Worm (Caenorhabditis elegans) whole organism, L4 larva: ENCODE results near the gene H35B03.2.

Experiments used
- F10B5.3 ChIP-seq: sonication (generic microtip); optimal IDR thresholded peaks from 2 replicates; lab custom pipeline; 2016; ENCODE audit warnings: mild to moderate bottlenecking, missing genetic modification characterization, missing compliant biosample characterization
- T20F7.1 ChIP-seq: fragments of 200-800 bp; sonication (Bioruptor generic); optimal IDR thresholded peaks from 2 replicates; lab custom pipeline; 2018; ENCODE audit warnings: mild to moderate bottlenecking, missing genetic modification characterization, missing compliant biosample characterization
- Y48G9A.11 ChIP-seq: fragments of 200-800 bp; sonication (Bioruptor generic); IDR thresholded peaks from 2 replicates; pipeline ENCODE4 v1.3.6; 2022; ENCODE audit warnings: missing genetic modification reagents, missing genetic modification characterization, missing compliant biosample characterization
- attf-4 ChIP-seq: sonication (generic microtip); optimal IDR thresholded peaks from 3 replicates; lab custom pipeline; 2017; ENCODE audit warnings: missing biosample characterization, missing genetic modification characterization
- ceh-28 ChIP-seq: fragments of 150-350 bp; optimal IDR thresholded peaks from 2 replicates; lab custom pipeline; 2014; ENCODE audit warnings: missing biosample characterization, missing genetic modification reagents, missing genetic modification characterization
- ceh-32 ChIP-seq: sonication (generic microtip); optimal IDR thresholded peaks from 2 replicates; lab custom pipeline; 2016; ENCODE audit warnings: mild to moderate bottlenecking, missing genetic modification characterization, missing compliant biosample characterization; ENCODE audit not compliant: poor library complexity
- ceh-82 ChIP-seq: sonication (generic microtip); optimal IDR thresholded peaks from 2 replicates; lab custom pipeline; 2017; ENCODE audit warnings: missing biosample characterization, missing genetic modification characterization
- daf-12 ChIP-seq: fragments of 150-350 bp; optimal IDR thresholded peaks from 2 replicates; lab custom pipeline; 2014; ENCODE audit warnings: missing biosample characterization, missing genetic modification reagents, missing genetic modification characterization
- daf-19 ChIP-seq: fragments of 200-800 bp; sonication (Bioruptor generic); conservative IDR thresholded peaks from 2 replicates; pipeline ENCODE4 v1.3.6; 2022; ENCODE audit warnings: missing genetic modification characterization, missing compliant biosample characterization
- hmg-1.1 ChIP-seq: fragments of 200-800 bp; sonication (Bioruptor generic); IDR thresholded peaks from 2 replicates; pipeline ENCODE4 v1.3.6; 2022; ENCODE audit warnings: missing genetic modification reagents, missing genetic modification characterization, missing compliant biosample characterization
- lim-7 ChIP-seq: fragments of 200-800 bp; sonication (Bioruptor generic); IDR thresholded peaks from 2 replicates; pipeline ENCODE4 v1.3.6; 2022; ENCODE audit warnings: missing genetic modification characterization, missing compliant biosample characterization
- lin-13 ChIP-seq: fragments of 150-350 bp; optimal IDR thresholded peaks from 2 replicates; lab custom pipeline; 2014; ENCODE audit warnings: missing biosample characterization, missing genetic modification reagents, missing genetic modification characterization
- lir-3 ChIP-seq: sonication (generic microtip); optimal IDR thresholded peaks from 2 replicates; lab custom pipeline; 2016; ENCODE audit warnings: mild to moderate bottlenecking, missing genetic modification characterization, missing compliant biosample characterization
- lsy-2 ChIP-seq, 2 experiments: fragments of 150-350 bp in 1 of 2; sonication (generic microtip) in 1 of 2; optimal IDR thresholded peaks; 2 replicates each; lab custom pipeline; 2014 to 2017; ENCODE audit warnings: missing biosample characterization in 2 of 2, missing genetic modification characterization in 2 of 2
- madf-5 ChIP-seq, 2 experiments: fragments of 200-800 bp; sonication (Bioruptor generic); IDR thresholded peaks; 2 replicates each; pipeline ENCODE4 v1.3.6; 2022; ENCODE audit warnings: missing compliant biosample characterization in 2 of 2, missing genetic modification characterization in 2 of 2
- nhr-10 ChIP-seq: fragments of 150-350 bp; optimal IDR thresholded peaks from 2 replicates; lab custom pipeline; 2014; ENCODE audit warnings: missing biosample characterization, missing genetic modification characterization
- nhr-25 ChIP-seq: sonication (generic microtip); optimal IDR thresholded peaks from 2 replicates; lab custom pipeline; 2017; ENCODE audit warnings: missing genetic modification characterization, mild to moderate bottlenecking, missing compliant biosample characterization, antibody characterized with exemption, moderate library complexity, borderline replicate concordance; ENCODE audit not compliant: insufficient read depth
- nhr-41 ChIP-seq: fragments of 200-800 bp; sonication (Bioruptor generic); IDR thresholded peaks from 2 replicates; pipeline ENCODE4 v1.3.6; 2022; ENCODE audit warnings: missing genetic modification reagents, missing genetic modification characterization, missing compliant biosample characterization
- pha-4 ChIP-seq, 2 experiments: fragments of 150-350 bp in 1 of 2; fragments of 200-800 bp in 1 of 2; sonication (Bioruptor generic) in 1 of 2; IDR thresholded peaks in 1 of 2; optimal IDR thresholded peaks in 1 of 2; 2 replicates each; pipeline versions ENCODE4 v1.3.6 to Lab custom; 2014 to 2022; ENCODE audit warnings: missing genetic modification characterization in 2 of 2, missing genetic modification reagents in 2 of 2, missing biosample characterization in 1 of 2, missing compliant biosample characterization in 1 of 2
- pqm-1 ChIP-seq: sonication (generic microtip); optimal IDR thresholded peaks from 2 replicates; lab custom pipeline; 2017; ENCODE audit warnings: missing biosample characterization, missing genetic modification characterization
- sdz-12 ChIP-seq: fragments of 200-800 bp; sonication (Bioruptor generic); optimal IDR thresholded peaks from 2 replicates; lab custom pipeline; 2018; ENCODE audit warnings: mild to moderate bottlenecking, missing genetic modification characterization, missing compliant biosample characterization
- skn-1 ChIP-seq: fragments of 150-350 bp; optimal IDR thresholded peaks from 2 replicates; lab custom pipeline; 2014; ENCODE audit warnings: missing biosample characterization, missing genetic modification characterization
- tra-1 ChIP-seq: fragments of 200-800 bp; sonication (Bioruptor generic); IDR thresholded peaks from 2 replicates; pipeline ENCODE4 v1.3.6; 2022; ENCODE audit warnings: missing genetic modification reagents, missing genetic modification characterization, missing compliant biosample characterization
- unc-62 ChIP-seq, 3 experiments: fragments of 150-350 bp in 1 of 3; sonication (generic microtip); optimal IDR thresholded peaks in 2 of 3; peaks in 1 of 3; 1 replicate in 1 of 3; 2 replicates in 2 of 3; lab custom pipeline; 2014 to 2017; ENCODE audit warnings: missing biosample characterization in 3 of 3, missing genetic modification characterization in 3 of 3, missing genetic modification reagents in 3 of 3, missing genotype in 1 of 3
- zag-1 ChIP-seq: fragments of 150-350 bp; optimal IDR thresholded peaks from 2 replicates; lab custom pipeline; 2014; ENCODE audit warnings: missing biosample characterization, missing genetic modification characterization
- zfp-2 ChIP-seq: sonication (generic microtip); optimal IDR thresholded peaks from 2 replicates; lab custom pipeline; 2016; ENCODE audit warnings: mild to moderate bottlenecking, missing genetic modification characterization, missing compliant biosample characterization
- zip-2 ChIP-seq: fragments of 150-350 bp; optimal IDR thresholded peaks from 2 replicates; lab custom pipeline; 2014; ENCODE audit warnings: missing biosample characterization, missing genetic modification characterization

The H35B03.2 gene

DNA sequence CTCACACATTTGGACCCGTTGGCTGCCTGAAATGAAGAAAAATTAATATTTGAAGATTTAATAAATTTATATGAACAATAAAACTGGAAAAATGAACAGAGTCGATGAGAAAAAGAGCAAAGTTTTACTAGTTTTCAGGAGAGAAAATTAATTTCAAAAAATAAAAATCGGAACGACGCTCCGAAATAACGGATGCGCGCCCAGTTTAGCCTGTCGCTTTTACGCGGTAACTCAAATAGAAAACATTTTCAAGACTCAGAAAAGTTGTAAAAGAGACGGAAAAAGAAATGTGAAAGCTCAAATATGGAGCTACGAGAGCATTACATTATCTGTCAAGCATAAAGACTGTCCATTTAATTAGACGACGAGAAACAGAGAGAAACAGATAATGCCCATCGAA lies 28.0 kb downstream of the H35B03.2 start, which contains the start of the genes C55C3.73 and perm-5:
TSS of gene C55C3.73 (minus strand) at position 9 of the 400 bp plus-strand sequence.
TSS of gene perm-5 (minus strand) at position 26 of the 400 bp plus-strand sequence.
- TF ChIP-seq F10B5.3 (tag; lab: Kevin White, UChicago): no peak
- no peak for TF ChIP-seq zfp-2 (tag; lab: Kevin White, UChicago)
- no peak for TF ChIP-seq lin-13 (GFP tag; lab: Kevin White, UChicago)
- no peak for TF ChIP-seq zip-2 (tag; lab: Kevin White, UChicago)
- TF ChIP-seq ceh-32 (tag; lab: Kevin White, UChicago): no peak
- TF ChIP-seq daf-19 (GFP tag; lab: Robert Waterston, UW): no peak
- TF ChIP-seq zag-1 (tag; lab: Kevin White, UChicago): no peak
- peak; percentile 94 for TF ChIP-seq Y48G9A.11 (GFP tag; lab: Robert Waterston, UW)
- no peak for TF ChIP-seq daf-12 (tag; lab: Kevin White, UChicago)
- TF ChIP-seq pqm-1: no peak
- TF ChIP-seq T20F7.1 (GFP tag; lab: Kevin White, UChicago): peak; percentile 10
- no peak for TF ChIP-seq lir-3 (tag; lab: Kevin White, UChicago)
- TF ChIP-seq nhr-41 (GFP tag; lab: Robert Waterston, UW): no peak
- TF ChIP-seq attf-4 (tag; lab: Kevin White, UChicago): no peak
- TF ChIP-seq lim-7 (GFP tag; lab: Robert Waterston, UW): no peak
- TF ChIP-seq, all 104 proteins: peak for 2

DNA sequence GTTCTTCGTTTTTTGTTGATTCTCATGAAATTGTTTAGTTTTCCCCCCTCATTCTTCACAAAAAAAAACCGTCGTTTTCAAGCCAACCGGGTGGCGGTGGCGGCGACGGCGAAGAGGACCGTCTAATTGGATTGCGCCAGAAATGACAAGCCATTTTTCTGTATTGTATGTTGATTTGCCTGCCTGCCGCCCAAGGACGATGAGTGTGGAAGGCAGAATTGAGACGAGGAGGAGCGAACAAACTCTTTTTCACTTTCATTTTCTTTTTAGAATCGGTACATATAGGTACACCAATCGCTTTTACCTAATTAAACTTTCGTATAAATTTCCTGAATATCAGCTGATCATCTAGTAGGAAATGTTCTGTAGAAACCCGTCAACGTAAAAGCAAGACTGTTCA lies 29.8 kb downstream of the H35B03.2 start:
- TF ChIP-seq ceh-82 (tag; lab: Kevin White, UChicago) (no peak), nhr-25 (tag; lab: Kevin White, UChicago) (peak; percentile 17)

DNA sequence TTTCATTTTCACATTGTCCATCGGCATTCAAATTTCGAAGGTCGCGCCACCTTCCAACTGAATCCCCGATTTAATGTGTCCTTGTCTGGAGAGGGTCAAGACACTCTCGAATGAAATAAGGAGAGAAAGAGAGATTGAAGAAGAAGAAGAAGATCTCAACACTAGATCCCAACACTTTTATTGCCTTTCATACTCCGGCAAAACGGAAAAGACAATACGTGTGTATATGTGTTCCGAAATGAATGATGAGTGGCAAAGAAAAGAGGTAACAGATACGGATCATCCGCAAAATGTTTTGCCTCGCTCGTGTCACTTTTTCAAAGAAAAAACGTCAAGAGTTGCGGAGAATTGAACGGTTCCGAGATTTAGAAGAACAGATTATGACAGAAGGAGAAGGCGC lies 31.1 kb downstream of the H35B03.2 start:
- TF ChIP-seq skn-1 (tag; lab: Kevin White, UChicago): no peak
- no peak for TF ChIP-seq T20F7.1 (GFP tag; lab: Kevin White, UChicago)
- no peak for TF ChIP-seq sdz-12 (GFP tag; lab: Kevin White, UChicago)
- TF ChIP-seq hmg-1.1 (GFP tag; lab: Robert Waterston, UW): no peak
- TF ChIP-seq nhr-10 (tag; lab: Kevin White, UChicago): no peak
- TF ChIP-seq lin-13 (GFP tag; lab: Kevin White, UChicago): no peak
- peak; percentile 10 for TF ChIP-seq nhr-25 (tag; lab: Kevin White, UChicago)
- peak in 1 of 2 experiments; percentile 85 for TF ChIP-seq unc-62 (GFP tag; optimal IDR thresholded peaks at IDR 0.05 in 1 of 2; lab: Kevin White, UChicago)
- TF ChIP-seq unc-62 (tag; optimal IDR thresholded peaks at IDR 0.05; lab: Kevin White, UChicago): no peak
- no peak for TF ChIP-seq lsy-2 (tag; optimal IDR thresholded peaks at IDR 0.05; lab: Kevin White, UChicago)

DNA sequence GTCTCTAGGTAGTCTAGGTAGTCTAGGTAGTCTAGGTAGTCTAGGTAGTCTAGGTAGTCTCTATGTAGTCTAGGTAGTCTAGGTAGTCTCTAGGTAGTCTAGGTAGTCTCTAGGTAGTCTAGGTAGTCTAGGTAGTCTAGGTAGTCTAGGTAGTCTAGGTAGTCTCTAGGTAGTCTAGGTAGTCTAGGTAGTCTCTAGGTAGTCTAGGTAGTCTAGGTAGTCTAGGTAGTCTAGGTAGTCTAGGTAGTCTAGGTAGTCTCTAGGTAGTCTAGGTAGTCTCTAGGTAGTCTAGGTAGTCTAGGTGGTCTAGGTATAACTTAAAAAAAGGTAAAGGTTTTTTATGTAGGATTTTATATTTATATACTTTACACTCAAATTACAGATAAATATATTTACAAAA lies 40.3 kb downstream of the H35B03.2 start:
- TF ChIP-seq madf-5 (GFP tag; IDR thresholded peaks at IDR 0.05; lab: Robert Waterston, UW): 0 out of 4 replicates have a peak, but pooled peaks of 1 of the 2 experiments have one; percentile 5
- TF ChIP-seq tra-1 (GFP tag; lab: Robert Waterston, UW): 0 out of 2 replicates have a peak, but pooled peaks have one; percentile 31
- TF ChIP-seq lim-7 (GFP tag; lab: Robert Waterston, UW): 0 out of 2 replicates have a peak, but pooled peaks have one; percentile 53

DNA sequence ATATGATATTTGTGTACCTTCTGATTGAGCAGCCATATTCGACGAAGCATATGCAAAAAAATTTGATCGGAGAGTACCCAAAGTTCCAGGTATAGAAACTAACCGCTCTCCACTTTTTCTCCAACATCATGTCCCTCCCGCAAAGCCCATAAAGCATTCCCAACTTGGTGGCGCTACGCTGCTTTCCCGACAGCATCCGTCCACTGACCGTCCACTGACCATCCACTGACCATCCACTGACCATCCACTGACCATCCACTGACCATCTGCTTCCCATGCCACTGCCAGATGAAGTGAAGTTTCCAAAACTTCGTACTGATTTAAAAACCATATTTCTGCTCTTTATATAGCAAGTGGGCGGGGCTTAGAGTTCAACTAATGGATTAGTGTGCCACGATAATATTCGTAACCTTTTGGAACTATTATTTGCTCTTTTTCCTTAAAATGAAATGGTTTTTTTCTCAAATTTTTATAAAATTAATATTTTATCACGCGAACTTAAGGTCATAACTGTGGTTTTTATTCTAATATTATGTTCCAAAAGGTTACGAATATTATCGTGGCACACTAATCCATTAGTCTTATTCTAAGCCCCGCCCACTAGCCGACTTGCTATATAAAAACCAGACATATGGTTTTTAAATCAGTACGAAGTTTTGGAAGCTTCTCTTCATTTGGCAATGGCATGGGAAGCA lies 40.9 kb downstream of the H35B03.2 start, which contains the start of gene C55C3.8:
TSS of gene C55C3.8 (plus strand) at position 645 of the 695 bp plus-strand sequence.
- TF ChIP-seq pha-4 (GFP tag; IDR thresholded peaks at IDR 0.05; lab: Robert Waterston, UW): no peak
- TF ChIP-seq pha-4 (tag; optimal IDR thresholded peaks at IDR 0.05; lab: Kevin White, UChicago): no peak
- TF ChIP-seq unc-62 (GFP tag; optimal IDR thresholded peaks at IDR 0.05 in 1 of 2; lab: Kevin White, UChicago): peak in 1 of 2 experiments; percentile 94
- no peak for TF ChIP-seq unc-62 (tag; optimal IDR thresholded peaks at IDR 0.05; lab: Kevin White, UChicago)

DNA sequence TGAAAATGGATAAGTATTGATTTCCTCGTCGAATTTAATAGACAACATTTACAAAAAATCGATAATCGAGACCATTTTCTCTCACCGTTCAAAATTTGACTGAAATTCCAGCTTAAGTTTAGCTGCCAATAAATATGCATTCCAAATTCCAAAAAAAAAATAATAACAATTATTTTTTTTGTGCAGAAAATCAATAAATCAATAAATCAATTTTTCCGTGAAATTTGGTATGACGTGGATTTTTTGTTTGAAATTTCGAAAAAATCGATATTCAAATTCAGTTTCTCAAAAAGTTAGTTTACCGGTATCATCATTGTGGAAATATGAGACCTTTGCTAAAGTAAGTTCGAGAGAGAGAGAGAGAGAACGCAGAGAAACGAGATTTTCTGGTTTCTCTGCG lies 46.5 kb downstream of the H35B03.2 start, which contains the start of gene C55C3.3:
TSS of gene C55C3.3 (plus strand) at position 274 of the 400 bp plus-strand sequence.
- TF ChIP-seq tra-1 (GFP tag; lab: Robert Waterston, UW) (no peak), ceh-28 (tag; lab: Kevin White, UChicago) (peak; percentile 99)
- TF ChIP-seq, all 104 proteins: peak for 1
